Fruit fly (Drosophila melanogaster) whole organism, prepupa: ENCODE measurements around the gene ppk13.

ENCODE experiments used
- CG6792 ChIP-seq: fragments of 200-800 bp; sonication (Bioruptor generic); optimal IDR thresholded peaks from 3 replicates; lab custom pipeline; 2016; ENCODE audit warnings: missing biosample characterization, missing genetic modification characterization
- CG8319 ChIP-seq: fragments of 200-800 bp; sonication (Bioruptor generic); optimal IDR thresholded peaks from 3 replicates; lab custom pipeline; 2016; ENCODE audit warnings: missing biosample characterization, missing genetic modification characterization
- Ets21C ChIP-seq: fragments of 200-800 bp; sonication (Bioruptor generic); optimal IDR thresholded peaks from 3 replicates; lab custom pipeline; 2016; ENCODE audit warnings: missing biosample characterization, missing genetic modification characterization
- fd85E ChIP-seq: fragments of 200-800 bp; sonication (Bioruptor generic); optimal IDR thresholded peaks from 3 replicates; lab custom pipeline; 2016; ENCODE audit warnings: missing biosample characterization, missing genetic modification characterization

DNA sequence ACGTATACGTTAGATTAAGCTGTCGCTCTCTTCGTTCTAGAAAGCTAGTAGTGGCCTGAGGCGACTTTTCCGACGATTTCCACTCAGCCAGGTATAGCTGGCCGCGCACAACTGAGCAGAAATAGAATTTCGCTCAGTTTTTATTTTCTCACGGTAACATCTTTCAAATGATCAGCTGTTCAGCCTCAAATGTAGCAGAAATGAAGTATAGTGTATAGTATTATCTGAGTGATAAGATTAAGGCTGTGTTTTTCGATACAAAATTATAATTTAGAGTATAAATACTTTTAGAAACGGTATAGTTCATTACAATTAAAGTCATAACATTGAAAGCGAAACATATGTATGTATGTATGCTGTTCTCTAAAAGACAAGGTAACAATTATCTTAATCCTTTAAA, 2.1 kb downstream of the ppk13 start, which contains the start of gene CG33509:
- TF ChIP-seq CG8319 (GFP tag; lab: Kevin White, UChicago) (no peak), fd85E (GFP tag; lab: Kevin White, UChicago) (no peak), Ets21C (no peak), CG6792 (GFP tag; lab: Kevin White, UChicago) (no peak)
